Fruit fly (Drosophila melanogaster): ENCODE data around the gene CG44290.

DNA sequence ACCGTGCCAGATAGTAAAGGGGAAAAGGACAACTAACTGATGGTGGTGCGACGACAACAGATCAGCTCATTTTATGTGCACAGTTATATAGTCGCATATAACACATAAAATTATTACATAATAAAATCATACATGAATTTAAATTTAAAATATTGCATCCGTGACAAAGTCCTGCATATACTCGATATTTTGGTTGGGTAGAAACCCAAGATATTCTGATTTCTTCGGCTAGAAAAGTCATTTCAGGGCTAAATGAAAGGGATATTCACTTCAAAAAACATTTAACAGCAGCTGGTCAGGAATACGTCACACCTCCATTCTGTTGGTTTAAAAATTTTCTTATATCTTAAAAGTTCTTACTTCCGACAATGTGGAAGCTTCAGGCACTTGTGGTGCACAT is 23.1 kb upstream of the CG44290 start, which contains the start of gene CG13978:
- TF ChIP-seq usp (GFP tag; optimal IDR thresholded peaks at IDR 0.05) (no peak), CG8478 (optimal IDR thresholded peaks at IDR 0.05) (no peak), EcR (GFP tag; optimal IDR thresholded peaks at IDR 0.05) (no peak), psq (optimal IDR thresholded peaks at IDR 0.05) (no peak), Dll (optimal IDR thresholded peaks at IDR 0.05) (no peak)
